Fruit fly (Drosophila melanogaster): ENCODE data around the gene strat.

The strat gene

dm6 chr2L:8292159-8292887, 27.8 kb upstream of the strat start (continued):
- peak; percentile 95 for TF ChIP-seq CG11085 (GFP tag; IDR thresholded peaks at IDR 0.05)

- no peak for TF ChIP-seq CG2120 (GFP tag; optimal IDR thresholded peaks at IDR 0.05)
- no peak for TF ChIP-seq gcm (GFP tag; optimal IDR thresholded peaks at IDR 0.05)
- TF ChIP-seq kni (GFP tag; optimal IDR thresholded peaks at IDR 0.05), result peak; percentile 11
- TF ChIP-seq Pdp1 (GFP tag; optimal IDR thresholded peaks at IDR 0.05), result peak in 1 of 2 experiments; percentile 57
- no peak for TF ChIP-seq abd-A (tag; optimal IDR thresholded peaks at IDR 0.05)
- TF ChIP-seq MBD-R2 (GFP tag; IDR thresholded peaks at IDR 0.05), result no peak
- no peak for TF ChIP-seq al (GFP tag; IDR thresholded peaks at IDR 0.05)
- no peak for TF ChIP-seq B-H1 (GFP tag; IDR thresholded peaks at IDR 0.05)
- no peak for TF ChIP-seq CG13287 (GFP tag; IDR thresholded peaks at IDR 0.05; ENCODE audit: partially characterized antibody)
- no peak for TF ChIP-seq Hr78 (GFP tag; optimal IDR thresholded peaks at IDR 0.05)
- TF ChIP-seq kah (GFP tag; optimal IDR thresholded peaks at IDR 0.05), result no peak
- TF ChIP-seq toy (GFP tag; IDR thresholded peaks at IDR 0.05), result no peak
- no peak for TF ChIP-seq insv (GFP tag; optimal IDR thresholded peaks at IDR 0.05)
- peak; percentile 41 for TF ChIP-seq twi (tag; optimal IDR thresholded peaks at IDR 0.05)
Measured at dm6 chr2L:8293449-8293848, 26.7 kb upstream of the strat start.

dm6 chr2L:8294043-8294442, 26.1 kb upstream of the strat start:
- TF ChIP-seq bigmax (GFP tag; optimal IDR thresholded peaks at IDR 0.05), result no peak
- no peak for TF ChIP-seq unc-4 (GFP tag; IDR thresholded peaks at IDR 0.05; ENCODE audit: partially characterized antibody)
- no peak for TF ChIP-seq sug (tag; optimal IDR thresholded peaks at IDR 0.05)
- no peak for TF ChIP-seq CG8359 (GFP tag; optimal IDR thresholded peaks at IDR 0.05; ENCODE audit: borderline replicate concordance)
- no peak for TF ChIP-seq Hr51 (GFP tag; optimal IDR thresholded peaks at IDR 0.05)
- TF ChIP-seq D19A (tag; optimal IDR thresholded peaks at IDR 0.05), result no peak
- TF ChIP-seq D (optimal IDR thresholded peaks at IDR 0.05), result no peak
- no peak for TF ChIP-seq D (GFP tag; optimal IDR thresholded peaks at IDR 0.05)
- no peak for TF ChIP-seq CG15696 (tag; optimal IDR thresholded peaks at IDR 0.05)
- no peak for TF ChIP-seq CG8765 (GFP tag; IDR thresholded peaks at IDR 0.05)
- TF ChIP-seq CG14667 (GFP tag; IDR thresholded peaks at IDR 0.05), result no peak
- no peak for TF ChIP-seq mld (GFP tag; IDR thresholded peaks at IDR 0.05; ENCODE audit: partially characterized antibody)
- TF ChIP-seq CG10321 (GFP tag; IDR thresholded peaks at IDR 0.05), result no peak
- TF ChIP-seq Dbx (GFP tag; IDR thresholded peaks at IDR 0.05), result no peak
- TF ChIP-seq aop (GFP tag; IDR thresholded peaks at IDR 0.05), result no peak
- peak; percentile 49 for TF ChIP-seq Med (GFP tag)
- TF ChIP-seq CG4328 (GFP tag; optimal IDR thresholded peaks at IDR 0.05), result no peak
- no peak for TF ChIP-seq sisA (GFP tag; IDR thresholded peaks at IDR 0.05)
- TF ChIP-seq Abd-B (GFP tag; optimal IDR thresholded peaks at IDR 0.05), result no peak
- peak; percentile 36; the same call in 1 of the 2 replicates for TF ChIP-seq crol (GFP tag; IDR thresholded peaks at IDR 0.05)
- TF ChIP-seq oc (tag; optimal IDR thresholded peaks at IDR 0.05), result peak; percentile 84
- TF ChIP-seq gem (tag; optimal IDR thresholded peaks at IDR 0.05), result no peak
- TF ChIP-seq lilli (GFP tag; optimal IDR thresholded peaks at IDR 0.05), result no peak
- no peak for TF ChIP-seq CG13424 (tag; optimal IDR thresholded peaks at IDR 0.05)
- no peak for TF ChIP-seq HmgZ (tag; optimal IDR thresholded peaks at IDR 0.05)
- TF ChIP-seq CG15269 (tag; optimal IDR thresholded peaks at IDR 0.05), result peak; percentile 15
- no peak for TF ChIP-seq CG4707 (GFP tag; optimal IDR thresholded peaks at IDR 0.05)
- 0 out of 4 replicates have a peak, but pooled peaks have one; percentile 56 for TF ChIP-seq chinmo (GFP tag; IDR thresholded peaks at IDR 0.05; ENCODE audit: partially characterized antibody)

Data from whole organism, embryonic.